Fruit fly (Drosophila melanogaster) whole organism, wandering third instar larva: Measurements from ENCODE around the gene CG42637.
"Not testable (repeated sequence)": the region's sequence is repeated elsewhere in the genome, so short reads cannot be mapped to it uniquely, and the experiment has no call there.

Experiments
- CG32264 ChIP-seq: fragments of 200-800 bp; sonication (Bioruptor generic); optimal IDR thresholded peaks from 2 replicates; lab custom pipeline; 2016; ENCODE audit warnings: missing biosample characterization, missing genetic modification characterization
- CG9705 ChIP-seq: fragments of 200-800 bp; sonication (Bioruptor generic); optimal IDR thresholded peaks from 2 replicates; lab custom pipeline; 2018; ENCODE audit warnings: missing biosample characterization, mild to moderate bottlenecking, missing genetic modification characterization
- CrebA ChIP-seq: fragments of 200-800 bp; sonication (Bioruptor generic); optimal IDR thresholded peaks from 2 replicates; lab custom pipeline; 2016; ENCODE audit warnings: missing biosample characterization, mild to moderate bottlenecking, missing genetic modification characterization, borderline replicate concordance
- Dfd ChIP-seq: fragments of >200 bp; optimal IDR thresholded peaks from 2 replicates; lab custom pipeline; 2017; ENCODE audit warnings: missing biosample characterization, missing genetic modification characterization
- Dif ChIP-seq: fragments of 200-275, 200-300 bp; sonication (Bioruptor generic); optimal IDR thresholded peaks from 2 replicates; lab custom pipeline; 2018; ENCODE audit warnings: missing biosample characterization, missing genetic modification characterization; ENCODE audit not compliant: partially characterized antibody
- GATAd ChIP-seq: sonication (Bioruptor generic); optimal IDR thresholded peaks from 2 replicates; lab custom pipeline; 2016; ENCODE audit warnings: missing biosample characterization, missing genetic modification characterization
- HLH106 ChIP-seq: fragments of 200-800 bp; optimal IDR thresholded peaks from 3 replicates; lab custom pipeline; 2019; ENCODE audit warnings: missing biosample characterization, mild to moderate bottlenecking, missing genetic modification characterization, moderate library complexity
- Hnf4 ChIP-seq: fragments of 200-800 bp; sonication (Bioruptor generic); optimal IDR thresholded peaks from 2 replicates; lab custom pipeline; 2016; ENCODE audit warnings: missing biosample characterization, mild to moderate bottlenecking, missing genetic modification characterization
- Hr78 ChIP-seq: fragments of >200 bp; optimal IDR thresholded peaks from 2 replicates; lab custom pipeline; 2017; ENCODE audit warnings: missing biosample characterization, missing genetic modification characterization
- Hr83 ChIP-seq: fragments of 200-300 bp; sonication (Bioruptor generic); optimal IDR thresholded peaks from 2 replicates; lab custom pipeline; 2016; ENCODE audit warnings: missing biosample characterization, mild to moderate bottlenecking, missing genetic modification characterization, moderate library complexity; ENCODE audit not compliant: poor library complexity, severe bottlenecking
- Jra ChIP-seq: sonication (Bioruptor generic); optimal IDR thresholded peaks from 2 replicates; lab custom pipeline; 2016; ENCODE audit warnings: missing biosample characterization, missing genetic modification characterization
- Myc ChIP-seq: fragments of >200 bp; optimal IDR thresholded peaks from 2 replicates; lab custom pipeline; 2017
- N ChIP-seq: fragments of >200 bp; optimal IDR thresholded peaks from 2 replicates; lab custom pipeline; 2018; ENCODE audit warnings: missing biosample characterization, missing external identifiers, missing genetic modification characterization
- OdsH ChIP-seq: fragments of 200-800 bp; sonication (Bioruptor generic); optimal IDR thresholded peaks from 2 replicates; lab custom pipeline; 2016; ENCODE audit warnings: missing biosample characterization, mild to moderate bottlenecking, missing genetic modification characterization
- Rel ChIP-seq, 2 experiments: fragments of 200-800 bp; sonication (Bioruptor generic) in 1 of 2; optimal IDR thresholded peaks; 2 replicates in 1 of 2; 3 replicates in 1 of 2; lab custom pipeline; 2016 to 2019; ENCODE audit warnings: mild to moderate bottlenecking in 2 of 2, missing biosample characterization in 2 of 2, missing genetic modification characterization in 2 of 2, moderate library complexity in 1 of 2
- Sp1 ChIP-seq: fragments of 200-800 bp; sonication (Bioruptor generic); optimal IDR thresholded peaks from 3 replicates; lab custom pipeline; 2019; ENCODE audit warnings: missing biosample characterization, mild to moderate bottlenecking, missing genetic modification characterization, moderate library complexity
- Vsx2 ChIP-seq: fragments of 200-300, 225-300 bp; sonication (Bioruptor generic); optimal IDR thresholded peaks from 2 replicates; lab custom pipeline; 2018; ENCODE audit warnings: missing biosample characterization, missing genetic modification characterization; ENCODE audit not compliant: partially characterized antibody
- br ChIP-seq: fragments of 200-800 bp; sonication (Bioruptor generic); optimal IDR thresholded peaks from 2 replicates; lab custom pipeline; 2016; ENCODE audit warnings: missing biosample characterization, missing genetic modification characterization
- brk ChIP-seq: fragments of 200-800 bp; sonication (Bioruptor generic); optimal IDR thresholded peaks from 2 replicates; lab custom pipeline; 2016; ENCODE audit warnings: missing biosample characterization, mild to moderate bottlenecking, missing genetic modification characterization
- dl ChIP-seq, 2 experiments: fragments of 175-275, 200-275 bp in 1 of 2; fragments of 200-275 bp in 1 of 2; sonication (Bioruptor generic); optimal IDR thresholded peaks; lab custom pipeline; 2018; ENCODE audit warnings: mild to moderate bottlenecking in 2 of 2, missing biosample characterization in 2 of 2, missing genetic modification characterization in 2 of 2, moderate library complexity in 2 of 2; ENCODE audit not compliant: partially characterized antibody in 2 of 2, insufficient read depth in 1 of 2
- dmrt93B ChIP-seq: fragments of 200-800 bp; sonication (Bioruptor generic); optimal IDR thresholded peaks from 2 replicates; lab custom pipeline; 2018; ENCODE audit warnings: missing biosample characterization, mild to moderate bottlenecking, missing genetic modification characterization
- dsf ChIP-seq: sonication (Bioruptor generic); optimal IDR thresholded peaks from 2 replicates; lab custom pipeline; 2016; ENCODE audit warnings: missing biosample characterization, missing genetic modification characterization, borderline replicate concordance
- fru ChIP-seq: fragments of 200-800 bp; sonication (Bioruptor generic); optimal IDR thresholded peaks from 3 replicates; lab custom pipeline; 2016; ENCODE audit warnings: missing biosample characterization, mild to moderate bottlenecking, missing genetic modification characterization
- h ChIP-seq: fragments of 200-800 bp; sonication (Bioruptor generic); optimal IDR thresholded peaks from 3 replicates; lab custom pipeline; 2016; ENCODE audit warnings: missing biosample characterization, mild to moderate bottlenecking, missing genetic modification characterization
- jim ChIP-seq: fragments of 175-275, 200-325 bp; sonication (Bioruptor generic); optimal IDR thresholded peaks from 2 replicates; lab custom pipeline; 2016; ENCODE audit warnings: missing biosample characterization, mild to moderate bottlenecking, missing genetic modification characterization
- psq ChIP-seq: fragments of 200-800 bp; sonication (Bioruptor generic); optimal IDR thresholded peaks from 3 replicates; lab custom pipeline; 2017; ENCODE audit warnings: missing biosample characterization, mild to moderate bottlenecking, missing genetic modification characterization, moderate library complexity
- sv ChIP-seq: fragments of 200-800 bp; sonication (Bioruptor generic); optimal IDR thresholded peaks from 3 replicates; lab custom pipeline; 2016; ENCODE audit warnings: missing biosample characterization, missing genetic modification characterization
- tai ChIP-seq: sonication (Bioruptor generic); optimal IDR thresholded peaks from 2 replicates; lab custom pipeline; 2016; ENCODE audit warnings: missing biosample characterization, missing genetic modification characterization
- woc ChIP-seq: sonication (Bioruptor generic); optimal IDR thresholded peaks from 2 replicates; lab custom pipeline; 2016; ENCODE audit warnings: missing biosample characterization, mild to moderate bottlenecking, missing genetic modification characterization

CG42637 gene

DNA sequence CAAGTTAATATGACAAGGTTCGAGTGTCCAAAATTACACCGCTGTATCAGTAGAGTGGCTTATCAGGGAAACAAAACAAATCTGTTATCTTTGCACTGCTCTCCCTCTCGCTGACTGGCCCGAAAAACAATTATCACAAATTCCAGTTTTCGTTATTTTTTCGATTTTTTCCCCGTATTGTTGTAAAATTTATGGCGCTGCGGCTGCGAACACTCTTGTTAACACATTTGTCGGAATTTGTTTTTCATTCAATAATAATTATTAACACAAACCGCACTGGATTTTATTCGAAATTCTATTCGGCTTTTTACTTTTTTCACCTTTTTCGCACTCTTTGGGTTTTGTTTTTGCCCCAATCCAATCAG, 2.8 kb downstream of the CG42637 start:
- TF ChIP-seq tai (GFP tag; lab: Kevin White, UChicago) (no peak), CG32264 (GFP tag; lab: Kevin White, UChicago) (no peak), Rel (GFP tag; optimal IDR thresholded peaks at IDR 0.05; lab: Kevin White, UChicago) (no peak), Rel (tag; optimal IDR thresholded peaks at IDR 0.05; lab: Kevin White, UChicago) (peak; percentile 51), OdsH (GFP tag; lab: Kevin White, UChicago) (no peak), sv (no peak)

DNA sequence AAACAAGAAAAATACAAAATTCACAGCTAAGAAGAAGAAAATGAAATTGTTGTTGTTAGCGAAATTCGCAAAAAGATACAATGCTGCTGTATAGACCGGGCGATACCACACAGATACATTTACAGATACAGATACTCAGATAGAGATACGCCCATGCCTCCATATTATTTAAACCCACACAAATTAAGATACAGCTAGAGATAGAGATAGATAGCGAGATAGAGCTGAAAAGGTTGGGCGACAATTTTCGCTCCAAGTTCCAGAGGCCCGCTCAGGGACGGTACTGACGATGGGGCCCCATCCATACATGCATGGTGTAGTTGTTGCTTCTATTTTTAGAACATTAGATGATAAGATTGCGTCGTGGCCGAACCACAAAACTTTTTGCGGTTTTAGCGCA, 5.7 kb downstream of the CG42637 start:
- no peak for TF ChIP-seq jim (GFP tag; lab: Kevin White, UChicago)
- TF ChIP-seq Hr83 (GFP tag; lab: Kevin White, UChicago) = peak; percentile 28

DNA sequence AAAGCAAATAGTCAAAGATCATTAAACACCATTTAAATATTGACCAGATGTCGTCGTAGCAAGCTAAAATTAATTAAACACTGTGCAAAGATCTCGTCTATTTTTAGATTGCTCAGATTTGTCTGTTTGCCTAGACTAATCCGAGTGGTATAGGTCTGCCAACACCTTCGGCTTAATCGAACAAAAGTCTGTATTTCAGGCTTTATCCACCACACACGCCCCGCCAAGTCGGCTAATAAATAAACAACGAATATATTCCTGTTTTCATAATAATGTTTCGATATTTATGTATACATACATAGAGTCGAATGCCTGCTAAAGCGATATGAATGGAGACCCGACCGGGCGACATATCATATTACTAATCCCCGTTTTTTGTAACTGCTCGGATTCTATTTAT, 14.8 kb downstream of the CG42637 start:
- TF ChIP-seq Dfd (GFP tag; lab: Kevin White, UChicago) = no peak
- no peak for TF ChIP-seq fru
- no peak for TF ChIP-seq brk (GFP tag; lab: Kevin White, UChicago)
- TF ChIP-seq jim (GFP tag; lab: Kevin White, UChicago) = no peak
- TF ChIP-seq dmrt93B (GFP tag; lab: Kevin White, UChicago) = no peak
- TF ChIP-seq CrebA = no peak
- no peak for TF ChIP-seq Dif (GFP tag; lab: Kevin White, UChicago)
- TF ChIP-seq, all 38 proteins: peak for 0

DNA sequence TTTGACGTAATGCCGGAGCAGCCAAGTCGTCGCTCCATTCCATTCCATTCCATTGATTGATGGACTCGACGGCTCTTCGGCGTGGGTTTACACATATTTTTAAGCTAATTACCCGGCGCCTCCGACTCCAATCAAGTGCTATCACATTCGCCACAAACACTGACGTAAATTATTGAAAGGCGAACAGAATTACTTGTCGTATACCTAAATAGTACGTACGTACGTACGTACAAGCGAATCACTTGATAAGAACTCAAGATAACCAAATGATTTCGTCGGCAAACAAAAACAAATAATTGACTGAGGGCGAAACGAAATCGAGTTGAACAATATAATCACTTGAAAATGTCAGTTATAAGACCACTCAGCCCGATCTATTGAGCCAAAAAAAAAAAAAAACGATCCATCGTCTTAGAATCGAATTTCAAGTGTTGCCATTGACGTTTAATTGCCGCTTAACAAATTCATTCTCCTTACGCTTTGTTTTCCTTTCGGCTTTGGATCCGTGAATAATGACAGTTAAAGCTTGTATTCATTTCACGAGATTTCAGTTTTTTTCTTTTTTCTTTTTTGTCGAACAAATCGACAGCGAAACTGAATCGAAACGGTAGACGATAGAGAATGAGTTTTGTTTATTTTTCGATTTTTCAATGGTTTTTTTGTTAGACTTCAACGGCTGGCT, 15.9 kb downstream of the CG42637 start:
- TF ChIP-seq fru (no peak), Sp1 (GFP tag; lab: Kevin White, UChicago) (no peak), br (GFP tag; lab: Kevin White, UChicago) (no peak), woc (no peak), Vsx2 (peak; percentile 66), HLH106 (no peak), Dif (GFP tag; lab: Kevin White, UChicago) (no peak), h (GFP tag; lab: Kevin White, UChicago) (peak; percentile 11), GATAd (GFP tag; lab: Kevin White, UChicago) (no peak), CG9705 (no peak), Rel (GFP tag; optimal IDR thresholded peaks at IDR 0.05; lab: Kevin White, UChicago) (no peak), Rel (tag; optimal IDR thresholded peaks at IDR 0.05; lab: Kevin White, UChicago) (peak; percentile 24), Hnf4 (GFP tag; lab: Kevin White, UChicago) (no peak), Hr83 (GFP tag; lab: Kevin White, UChicago) (no peak), Myc (no peak), dl (GFP tag; optimal IDR thresholded peaks at IDR 0.05; lab: Kevin White, UChicago; ENCODE audit: insufficient read depth in 1 of 2, partially characterized antibody in 2 of 2) (no peak), dmrt93B (GFP tag; lab: Kevin White, UChicago) (no peak), Jra (GFP tag; lab: Kevin White, UChicago) (no peak), brk (GFP tag; lab: Kevin White, UChicago) (peak; percentile 28), Hr78 (no peak), dsf (GFP tag; lab: Kevin White, UChicago) (no peak), sv (no peak), CrebA (peak; percentile 36), tai (GFP tag; lab: Kevin White, UChicago) (peak; percentile 34), psq (GFP tag; lab: Kevin White, UChicago) (no peak), N (GFP tag; lab: Kevin White, UChicago) (no peak)

DNA sequence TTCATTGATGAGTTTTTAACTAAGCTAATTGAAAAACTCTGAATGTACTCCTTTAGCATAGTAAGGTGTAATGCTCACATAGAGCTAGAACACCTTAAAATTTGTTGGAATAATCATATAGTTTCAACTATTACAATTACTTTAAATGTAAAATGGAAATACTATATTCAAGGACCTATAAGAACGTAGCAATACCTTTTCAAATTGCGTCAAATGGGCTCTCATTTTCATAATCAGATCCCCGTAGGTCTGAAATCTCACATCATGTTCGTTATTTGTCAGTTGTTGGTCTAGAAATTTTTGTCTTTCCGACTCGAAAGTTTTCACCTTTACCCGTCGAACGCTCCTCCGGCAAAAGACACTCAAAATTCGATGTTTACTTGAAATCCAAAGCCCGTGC, 33.3 kb downstream of the CG42637 start, which contains the start of gene Vtld:
Gene Vtld (plus strand): TSS at position 301 of the 400 bp plus-strand sequence.
- not testable (repeated sequence) for TF ChIP-seq sv; Vsx2; h (GFP tag; lab: Kevin White, UChicago)
